Fruit fly (Drosophila melanogaster) whole organism, embryonic: Measurements from ENCODE around the gene CG5359.

Experiments
- Aef1 ChIP-seq: fragments of 200-800 bp; sonication (Bioruptor generic); IDR thresholded peaks from 3 replicates; pipeline ENCODE4 v1.3.6; 2022; ENCODE audit warnings: missing biosample characterization, missing genetic modification characterization
- CG11085 ChIP-seq: fragments of 200-800 bp; sonication (Bioruptor generic); IDR thresholded peaks from 2 replicates; pipeline ENCODE4 v1.3.6; 2022; ENCODE audit warnings: missing biosample characterization, missing genetic modification characterization
- CG13624 ChIP-seq: fragments of 200-800 bp; sonication (Bioruptor generic); optimal IDR thresholded peaks from 2 replicates; lab custom pipeline; 2016; ENCODE audit warnings: missing biosample characterization, missing genetic modification characterization
- CG13775 ChIP-seq: fragments of 200-800 bp; sonication (Bioruptor generic); optimal IDR thresholded peaks from 3 replicates; lab custom pipeline; 2017; ENCODE audit warnings: missing biosample characterization, mild to moderate bottlenecking, missing genetic modification characterization
- CG14710 ChIP-seq: fragments of 200-800 bp; sonication (Bioruptor generic); optimal IDR thresholded peaks from 3 replicates; lab custom pipeline; 2019; ENCODE audit warnings: missing biosample characterization, mild to moderate bottlenecking, missing genetic modification characterization, moderate library complexity
- CG17359 ChIP-seq: fragments of 200-800 bp; sonication (Bioruptor generic); optimal IDR thresholded peaks from 3 replicates; lab custom pipeline; 2018; ENCODE audit warnings: missing biosample characterization, mild to moderate bottlenecking, missing genetic modification characterization, moderate library complexity
- CG18619 ChIP-seq: fragments of 200-800 bp; sonication (Bioruptor generic); optimal IDR thresholded peaks from 3 replicates; lab custom pipeline; 2017; ENCODE audit warnings: missing biosample characterization, mild to moderate bottlenecking, missing genetic modification characterization
- CG2129 ChIP-seq: fragments of 200-800 bp; sonication (Bioruptor generic); IDR thresholded peaks from 2 replicates; pipeline ENCODE4 v1.3.6; 2022; ENCODE audit warnings: missing biosample characterization, missing genetic modification characterization; ENCODE audit not compliant: partially characterized antibody
- CG2875 ChIP-seq: fragments of 200-800 bp; sonication (Bioruptor generic); optimal IDR thresholded peaks from 2 replicates; lab custom pipeline; 2017; ENCODE audit warnings: missing biosample characterization, mild to moderate bottlenecking, missing genetic modification characterization, missing genetic modification reagents
- CG30020 ChIP-seq: fragments of 200-800 bp; optimal IDR thresholded peaks from 2 replicates; lab custom pipeline; 2019; ENCODE audit warnings: missing biosample characterization, mild to moderate bottlenecking, missing genetic modification characterization, moderate library complexity
- CG32532 ChIP-seq: fragments of 200-800 bp; sonication (Bioruptor generic); IDR thresholded peaks from 2 replicates; pipeline ENCODE4 v1.3.6; 2022; ENCODE audit warnings: missing biosample characterization, missing genetic modification characterization
- CG32767 ChIP-seq: fragments of 200-800 bp; sonication (Bioruptor generic); IDR thresholded peaks from 2 replicates; pipeline ENCODE4 v1.3.6; 2022; ENCODE audit warnings: missing biosample characterization, missing genetic modification characterization
- CG43689 ChIP-seq: fragments of 200-800 bp; sonication (Bioruptor generic); IDR thresholded peaks from 2 replicates; pipeline ENCODE4 v1.3.6; 2022; ENCODE audit warnings: missing biosample characterization, missing genetic modification characterization
- CG4404 ChIP-seq: fragments of 200-800 bp; sonication (Bioruptor generic); IDR thresholded peaks from 2 replicates; pipeline ENCODE4 v1.3.6; 2022; ENCODE audit warnings: missing biosample characterization, missing genetic modification characterization
- CG6791 ChIP-seq: fragments of 200-800 bp; sonication (Bioruptor generic); IDR thresholded peaks from 3 replicates; pipeline ENCODE4 v1.3.6; 2022; ENCODE audit warnings: missing biosample characterization, missing genetic modification characterization; ENCODE audit not compliant: partially characterized antibody
- CG7987 ChIP-seq: fragments of 200-800 bp; sonication (Bioruptor generic); optimal IDR thresholded peaks from 2 replicates; lab custom pipeline; 2018; ENCODE audit warnings: missing biosample characterization, mild to moderate bottlenecking, missing genetic modification characterization, moderate library complexity
- CG8290 ChIP-seq, 3 experiments: fragments of 200-800 bp; sonication (Bioruptor generic); optimal IDR thresholded peaks; 2 replicates each; lab custom pipeline; 2016 to 2019; ENCODE audit warnings: missing biosample characterization in 3 of 3, missing genetic modification characterization in 3 of 3, mild to moderate bottlenecking in 2 of 3, moderate library complexity in 1 of 3
- CTCF ChIP-seq: fragments of 200-800 bp; sonication (Bioruptor generic); optimal IDR thresholded peaks from 2 replicates; lab custom pipeline; 2017; ENCODE audit warnings: missing biosample characterization, mild to moderate bottlenecking, missing genetic modification characterization, moderate library complexity
- Eip74EF ChIP-seq, 2 experiments: fragments of 200-800 bp in 1 of 2; fragments of >200 bp in 1 of 2; sonication (Bioruptor generic) in 1 of 2; optimal IDR thresholded peaks; 2 replicates each; lab custom pipeline; 2017 to 2019; ENCODE audit warnings: missing biosample characterization in 2 of 2, missing genetic modification characterization in 2 of 2, mild to moderate bottlenecking in 1 of 2, moderate library complexity in 1 of 2
- Gug ChIP-seq: fragments of 200-800 bp; sonication (Bioruptor generic); IDR thresholded peaks from 4 replicates; pipeline ENCODE4 v1.3.6; 2022; ENCODE audit warnings: missing biosample characterization, missing genetic modification characterization
- HmgZ ChIP-seq: fragments of 200-800 bp; sonication (Bioruptor generic); optimal IDR thresholded peaks from 2 replicates; lab custom pipeline; 2018; ENCODE audit warnings: missing biosample characterization, mild to moderate bottlenecking, missing genetic modification characterization
- Med ChIP-seq: fragments of 200-800 bp; sonication (Bioruptor generic); peaks from one replicate; lab custom pipeline; 2016; ENCODE audit warnings: missing biosample characterization, missing genetic modification characterization, mild to moderate bottlenecking, inconsistent platforms, moderate library complexity
- NFAT ChIP-seq: fragments of 200-800 bp; sonication (Bioruptor generic); IDR thresholded peaks from 2 replicates; pipeline ENCODE4 v1.3.6; 2022; ENCODE audit warnings: missing biosample characterization, missing genetic modification characterization
- Xbp1 ChIP-seq: fragments of 200-800 bp; sonication (Bioruptor generic); optimal IDR thresholded peaks from 3 replicates; lab custom pipeline; 2016; ENCODE audit warnings: missing biosample characterization, mild to moderate bottlenecking, missing genetic modification characterization
- ase ChIP-seq: fragments of 200-800 bp; sonication (Bioruptor generic); IDR thresholded peaks from 3 replicates; pipeline ENCODE4 v1.3.6; 2022; ENCODE audit warnings: missing biosample characterization, missing genetic modification characterization
- cg ChIP-seq: fragments of 200-800 bp; sonication (Bioruptor generic); optimal IDR thresholded peaks from 3 replicates; lab custom pipeline; 2019; ENCODE audit warnings: missing biosample characterization, mild to moderate bottlenecking, missing genetic modification characterization, moderate library complexity
- chinmo ChIP-seq: fragments of 200-800 bp; sonication (Bioruptor generic); IDR thresholded peaks from 4 replicates; pipeline ENCODE4 v1.3.6; 2022; ENCODE audit warnings: missing biosample characterization, missing genetic modification characterization; ENCODE audit not compliant: partially characterized antibody
- corto ChIP-seq: fragments of 200-800 bp; sonication (Bioruptor generic); optimal IDR thresholded peaks from 2 replicates; lab custom pipeline; 2016; ENCODE audit warnings: missing biosample characterization, mild to moderate bottlenecking, missing genetic modification characterization, moderate library complexity
- crol ChIP-seq: fragments of 200-800 bp; sonication (Bioruptor generic); IDR thresholded peaks from 2 replicates; pipeline ENCODE4 v1.3.6; 2022; ENCODE audit warnings: missing biosample characterization, missing genetic modification characterization
- fd102C ChIP-seq: fragments of 200-800 bp; sonication (Bioruptor generic); optimal IDR thresholded peaks from 2 replicates; lab custom pipeline; 2018; ENCODE audit warnings: missing biosample characterization, mild to moderate bottlenecking, missing genetic modification characterization, moderate library complexity
- ftz-f1 ChIP-seq: fragments of 200-800 bp; sonication (Bioruptor generic); optimal IDR thresholded peaks from 2 replicates; lab custom pipeline; 2016; ENCODE audit warnings: missing biosample characterization, missing genetic modification characterization
- gcm ChIP-seq: fragments of 200-800 bp; sonication (Bioruptor generic); optimal IDR thresholded peaks from 2 replicates; lab custom pipeline; 2019; ENCODE audit warnings: missing biosample characterization, mild to moderate bottlenecking, missing genetic modification characterization, moderate library complexity
- gem ChIP-seq: fragments of 200-800 bp; sonication (Bioruptor generic); optimal IDR thresholded peaks from 2 replicates; lab custom pipeline; 2019; ENCODE audit warnings: missing biosample characterization, mild to moderate bottlenecking, missing genetic modification characterization, moderate library complexity
- grn ChIP-seq: fragments of 200-800 bp; sonication (Bioruptor generic); optimal IDR thresholded peaks from 3 replicates; lab custom pipeline; 2017; ENCODE audit warnings: missing biosample characterization, missing genetic modification characterization
- lbe ChIP-seq: fragments of 200-800 bp; sonication (Bioruptor generic); optimal IDR thresholded peaks from 2 replicates; lab custom pipeline; 2016; ENCODE audit warnings: missing biosample characterization, mild to moderate bottlenecking, missing genetic modification characterization
- nom ChIP-seq: fragments of 200-800 bp; sonication (Bioruptor generic); optimal IDR thresholded peaks from 2 replicates; lab custom pipeline; 2017; ENCODE audit warnings: missing biosample characterization, missing genetic modification characterization, mild to moderate bottlenecking, moderate library complexity, missing genetic modification reagents
- pho ChIP-seq: fragments of 200-800 bp; sonication (Bioruptor generic); optimal IDR thresholded peaks from 2 replicates; lab custom pipeline; 2016; ENCODE audit warnings: missing biosample characterization, missing genetic modification characterization
- sd ChIP-seq: fragments of 200-800 bp; sonication (Bioruptor generic); optimal IDR thresholded peaks from 3 replicates; lab custom pipeline; 2018; ENCODE audit warnings: missing biosample characterization, mild to moderate bottlenecking, missing genetic modification characterization, moderate library complexity
- sim ChIP-seq: fragments of 200-800 bp; sonication (Bioruptor generic); IDR thresholded peaks from 2 replicates; pipeline ENCODE4 v1.3.6; 2022; ENCODE audit warnings: missing biosample characterization, missing genetic modification characterization
- tio ChIP-seq: fragments of 200-800 bp; sonication (Bioruptor generic); optimal IDR thresholded peaks from 2 replicates; lab custom pipeline; 2017; ENCODE audit warnings: missing biosample characterization, missing genetic modification characterization, inconsistent platforms
- usp ChIP-seq: fragments of >200 bp; optimal IDR thresholded peaks from 2 replicates; lab custom pipeline; 2017; ENCODE audit warnings: missing biosample characterization, missing genetic modification characterization
- vvl ChIP-seq: fragments of 200-800 bp; sonication (Bioruptor generic); IDR thresholded peaks from 2 replicates; pipeline ENCODE4 v1.3.6; 2022; ENCODE audit warnings: missing biosample characterization, missing genetic modification characterization

CG5359 gene

dm6 chr3R:9957202-9957601, 43.9 kb downstream of the CG5359 start (continued):
- no peak for TF ChIP-seq Xbp1 (GFP tag; lab: Kevin White, UChicago)
- no peak for TF ChIP-seq CG32767
- TF ChIP-seq CG13624 (GFP tag; lab: Kevin White, UChicago), result no peak
- TF ChIP-seq CG32532 (GFP tag; lab: Robert Waterston, UW), result no peak
- no peak for TF ChIP-seq Aef1
- no peak for TF ChIP-seq CG18619 (GFP tag; lab: Kevin White, UChicago)

dm6 chr3R:9956725-9957124, 44.4 kb downstream of the CG5359 start:
- peak; percentile 81 for TF ChIP-seq CTCF (GFP tag; lab: Kevin White, UChicago)
- no peak for TF ChIP-seq CG4404

DNA sequence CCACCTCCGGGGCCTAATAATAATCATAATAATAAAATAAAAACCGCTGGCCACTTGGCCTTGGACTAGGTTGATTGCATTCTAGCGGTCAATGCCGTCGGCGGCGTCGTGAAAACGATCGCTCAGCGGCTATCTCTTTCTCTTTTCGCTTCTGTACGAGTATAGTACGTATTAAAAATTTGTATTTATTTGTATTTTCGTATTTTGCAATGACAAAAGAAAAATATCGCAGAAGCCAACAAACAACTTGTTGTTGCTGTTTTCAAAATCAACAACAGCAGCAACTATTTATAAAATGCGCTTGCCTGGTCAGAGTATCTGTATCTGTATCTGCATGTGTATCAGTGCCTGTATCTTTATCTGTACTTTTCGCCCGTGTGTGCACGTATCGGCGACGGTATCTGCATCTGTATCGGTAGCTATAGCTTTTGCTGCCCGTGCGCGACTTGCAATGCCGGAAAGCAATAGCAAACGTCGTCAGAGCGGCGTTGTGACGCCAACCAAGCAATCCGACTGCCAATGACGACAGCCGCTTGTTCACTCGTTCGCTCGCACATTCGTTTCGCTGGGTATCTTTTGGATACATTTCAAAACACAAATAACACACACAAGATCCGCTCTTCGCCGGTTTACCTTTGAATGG, 46.3 kb downstream of the CG5359 start:
- TF ChIP-seq NFAT (GFP tag; lab: Robert Waterston, UW), result no peak
- no peak for TF ChIP-seq crol (GFP tag; lab: Robert Waterston, UW)
- TF ChIP-seq CG8290 (GFP tag; optimal IDR thresholded peaks at IDR 0.05; lab: Kevin White, UChicago), result no peak
- peak in 1 of 2 experiments; percentile 9 for TF ChIP-seq CG8290 (tag; optimal IDR thresholded peaks at IDR 0.05; lab: Kevin White, UChicago)
- TF ChIP-seq Gug, result no peak
- 0 out of 2 replicates have a peak, but pooled peaks have one; percentile 16 for TF ChIP-seq vvl (GFP tag; lab: Robert Waterston, UW)
- TF ChIP-seq tio, result no peak
- TF ChIP-seq chinmo, result peak; percentile 64; the same call in 1 of the 4 replicates
- no peak for TF ChIP-seq pho
- no peak for TF ChIP-seq gcm
- TF ChIP-seq CTCF (GFP tag; lab: Kevin White, UChicago), result no peak
- TF ChIP-seq CG14710, result no peak
- no peak for TF ChIP-seq CG13775 (GFP tag; lab: Kevin White, UChicago)
- TF ChIP-seq Eip74EF (GFP tag; optimal IDR thresholded peaks at IDR 0.05; lab: Kevin White, UChicago), result peak in 1 of 2 experiments; percentile 56
- TF ChIP-seq CG2875 (GFP tag; lab: Kevin White, UChicago), result no peak
- TF ChIP-seq HmgZ, result no peak
- TF ChIP-seq Med (GFP tag; lab: Kevin White, UChicago), result peak; percentile 26
- TF ChIP-seq fd102C (GFP tag; lab: Kevin White, UChicago), result no peak
- peak; percentile 30 for TF ChIP-seq nom (GFP tag; lab: Kevin White, UChicago)
- TF ChIP-seq ftz-f1 (GFP tag; lab: Kevin White, UChicago), result peak; percentile 60
- 0 out of 3 replicates have a peak, but pooled peaks have one; percentile 33 for TF ChIP-seq ase
- peak; percentile 2 for TF ChIP-seq grn (GFP tag; lab: Kevin White, UChicago)
- no peak for TF ChIP-seq usp (GFP tag; lab: Kevin White, UChicago)
- TF ChIP-seq CG2129, result no peak
- no peak for TF ChIP-seq CG43689 (GFP tag; lab: Robert Waterston, UW)
- no peak for TF ChIP-seq CG30020 (tag; lab: Kevin White, UChicago)
- TF ChIP-seq CG7987 (GFP tag; lab: Kevin White, UChicago), result no peak
- peak; percentile 59 for TF ChIP-seq lbe (GFP tag; lab: Kevin White, UChicago)
- no peak for TF ChIP-seq CG11085 (GFP tag; lab: Robert Waterston, UW)
- no peak for TF ChIP-seq gem (tag; lab: Kevin White, UChicago)
- TF ChIP-seq corto (GFP tag; lab: Kevin White, UChicago), result peak; percentile 88
- no peak for TF ChIP-seq CG6791 (GFP tag; lab: Robert Waterston, UW)
- TF ChIP-seq sd (tag; lab: Kevin White, UChicago), result peak; percentile 29
- TF ChIP-seq cg (GFP tag; lab: Kevin White, UChicago), result peak; percentile 44
- no peak for TF ChIP-seq sim (GFP tag; lab: Robert Waterston, UW)
- no peak for TF ChIP-seq CG17359 (tag; lab: Kevin White, UChicago)
